Fruit fly (Drosophila melanogaster) whole organism, embryonic: Measurements from ENCODE around the gene CG10725.
A peak's percentile ranks its signal among the peaks of the same experiment; 100 is the strongest.

Source experiments
- CG1024 ChIP-seq: fragments of 200-800 bp; sonication (Bioruptor generic); IDR thresholded peaks from 2 replicates; pipeline ENCODE4 v1.3.6; 2022; ENCODE audit warnings: missing biosample characterization, missing genetic modification characterization
- CG10959 ChIP-seq: fragments of 200-800 bp; sonication (Bioruptor generic); IDR thresholded peaks from 2 replicates; pipeline ENCODE4 v1.3.6; 2022; ENCODE audit warnings: missing biosample characterization, missing genetic modification characterization
- CG12155 ChIP-seq: fragments of 200-800 bp; sonication (Bioruptor generic); optimal IDR thresholded peaks from 3 replicates; lab custom pipeline; 2016; ENCODE audit warnings: missing biosample characterization, missing genetic modification characterization
- CG14441 ChIP-seq: fragments of 200-800 bp; sonication (Bioruptor generic); IDR thresholded peaks from 2 replicates; pipeline ENCODE4 v1.3.6; 2022; ENCODE audit warnings: missing biosample characterization, missing genetic modification characterization
- CG16779 ChIP-seq: fragments of 200-800 bp; sonication (Bioruptor generic); IDR thresholded peaks from 2 replicates; pipeline ENCODE4 v1.3.6; 2022; ENCODE audit warnings: missing biosample characterization, missing genetic modification characterization
- CG17359 ChIP-seq: fragments of 200-800 bp; sonication (Bioruptor generic); optimal IDR thresholded peaks from 3 replicates; lab custom pipeline; 2018; ENCODE audit warnings: missing biosample characterization, mild to moderate bottlenecking, missing genetic modification characterization, moderate library complexity
- CG17612 ChIP-seq: fragments of 200-800 bp; sonication (Bioruptor generic); IDR thresholded peaks from 2 replicates; pipeline ENCODE4 v1.3.6; 2022; ENCODE audit warnings: missing biosample characterization, missing genetic modification characterization
- CG17912 ChIP-seq: fragments of 200-800 bp; sonication (Bioruptor generic); optimal IDR thresholded peaks from 2 replicates; lab custom pipeline; 2018; ENCODE audit warnings: missing biosample characterization, mild to moderate bottlenecking, missing genetic modification characterization
- CG18262 ChIP-seq: fragments of 200-800 bp; optimal IDR thresholded peaks from 3 replicates; lab custom pipeline; 2019; ENCODE audit warnings: missing biosample characterization, mild to moderate bottlenecking, missing genetic modification characterization, moderate library complexity
- CG18764 ChIP-seq: fragments of 200-800 bp; sonication (Bioruptor generic); optimal IDR thresholded peaks from 3 replicates; lab custom pipeline; 2016; ENCODE audit warnings: missing biosample characterization, missing genetic modification characterization
- CG2875 ChIP-seq: fragments of 200-800 bp; sonication (Bioruptor generic); optimal IDR thresholded peaks from 2 replicates; lab custom pipeline; 2017; ENCODE audit warnings: missing biosample characterization, mild to moderate bottlenecking, missing genetic modification characterization, missing genetic modification reagents
- CG31224 ChIP-seq: fragments of 200-800 bp; sonication (Bioruptor generic); IDR thresholded peaks from 2 replicates; pipeline ENCODE4 v1.3.6; 2022; ENCODE audit warnings: missing biosample characterization, missing genetic modification characterization
- CG31441 ChIP-seq: fragments of 200-800 bp; sonication (Bioruptor generic); IDR thresholded peaks from 2 replicates; pipeline ENCODE4 v1.3.6; 2022; ENCODE audit warnings: missing biosample characterization, missing genetic modification characterization
- CG33213 ChIP-seq: fragments of 200-800 bp; sonication (Bioruptor generic); optimal IDR thresholded peaks from 3 replicates; lab custom pipeline; 2016; ENCODE audit warnings: missing biosample characterization, missing genetic modification characterization
- CG34422 ChIP-seq: fragments of 200-800 bp; sonication (Bioruptor generic); IDR thresholded peaks from 3 replicates; pipeline ENCODE4 v1.3.6; 2022; ENCODE audit warnings: missing biosample characterization, missing genetic modification characterization
- CG3847 ChIP-seq: fragments of 200-800 bp; sonication (Bioruptor generic); IDR thresholded peaks from 2 replicates; pipeline ENCODE4 v1.3.6; 2022; ENCODE audit warnings: missing biosample characterization, missing genetic modification characterization
- CG3995 ChIP-seq: fragments of 200-800 bp; sonication (Bioruptor generic); optimal IDR thresholded peaks from 3 replicates; lab custom pipeline; 2016; ENCODE audit warnings: missing biosample characterization, missing genetic modification characterization
- CG6254 ChIP-seq: fragments of 200-800 bp; sonication (Bioruptor generic); optimal IDR thresholded peaks from 3 replicates; lab custom pipeline; 2017; ENCODE audit warnings: mild to moderate bottlenecking, missing biosample characterization, missing genetic modification reagents, missing genetic modification characterization
- CG6683 ChIP-seq: fragments of 200-800 bp; sonication (Bioruptor generic); optimal IDR thresholded peaks from 2 replicates; lab custom pipeline; 2017; ENCODE audit warnings: missing biosample characterization, mild to moderate bottlenecking, missing genetic modification characterization, missing genetic modification reagents
- CG7357 ChIP-seq: fragments of 200-800 bp; sonication (Bioruptor generic); IDR thresholded peaks from 3 replicates; pipeline ENCODE4 v1.3.6; 2022; ENCODE audit warnings: missing biosample characterization, missing genetic modification characterization
- CG7556 ChIP-seq: fragments of 200-800 bp; sonication (Bioruptor generic); optimal IDR thresholded peaks from 2 replicates; lab custom pipeline; 2017; ENCODE audit warnings: missing biosample characterization, mild to moderate bottlenecking, missing genetic modification characterization
- CG9215 ChIP-seq: fragments of 200-800 bp; sonication (Bioruptor generic); IDR thresholded peaks from 2 replicates; pipeline ENCODE4 v1.3.6; 2022; ENCODE audit warnings: missing biosample characterization, missing genetic modification characterization
- CG9932 ChIP-seq: fragments of 200-800 bp; sonication (Bioruptor generic); IDR thresholded peaks from 2 replicates; pipeline ENCODE4 v1.3.6; 2022; ENCODE audit warnings: missing biosample characterization, missing genetic modification characterization
- CTCF ChIP-seq: fragments of 200-800 bp; sonication (Bioruptor generic); optimal IDR thresholded peaks from 2 replicates; lab custom pipeline; 2017; ENCODE audit warnings: missing biosample characterization, mild to moderate bottlenecking, missing genetic modification characterization, moderate library complexity
- ERR ChIP-seq: fragments of 200-800 bp; sonication (Bioruptor generic); optimal IDR thresholded peaks from 2 replicates; lab custom pipeline; 2016; ENCODE audit warnings: missing biosample characterization, missing genetic modification characterization
- Fer2 ChIP-seq: fragments of 200-800 bp; sonication (Bioruptor generic); optimal IDR thresholded peaks from 2 replicates; lab custom pipeline; 2018; ENCODE audit warnings: missing biosample characterization, mild to moderate bottlenecking, missing genetic modification characterization, moderate library complexity
- Hand ChIP-seq: fragments of 200-800 bp; sonication (Bioruptor generic); optimal IDR thresholded peaks from 2 replicates; lab custom pipeline; 2017; ENCODE audit warnings: mild to moderate bottlenecking, missing biosample characterization, missing genetic modification reagents, missing genetic modification characterization
- Hr51 ChIP-seq, 2 experiments: fragments of 200-800 bp; sonication (Bioruptor generic); optimal IDR thresholded peaks; 2 replicates in 1 of 2; 3 replicates in 1 of 2; lab custom pipeline; 2016 to 2018; ENCODE audit warnings: missing biosample characterization in 2 of 2, missing genetic modification characterization in 2 of 2, mild to moderate bottlenecking in 1 of 2, moderate library complexity in 1 of 2
- Max ChIP-seq: fragments of 200-800 bp; sonication (Bioruptor generic); optimal IDR thresholded peaks from 2 replicates; lab custom pipeline; 2016; ENCODE audit warnings: missing biosample characterization, mild to moderate bottlenecking, missing genetic modification characterization
- Mrtf ChIP-seq: fragments of 200-800 bp; sonication (Bioruptor generic); IDR thresholded peaks from 3 replicates; pipeline ENCODE4 v1.3.6; 2022; ENCODE audit warnings: missing biosample characterization, missing genetic modification characterization
- NK7.1 ChIP-seq: fragments of 200-800 bp; sonication (Bioruptor generic); optimal IDR thresholded peaks from 3 replicates; lab custom pipeline; 2016; ENCODE audit warnings: missing biosample characterization, missing genetic modification characterization
- Ssrp ChIP-seq: fragments of 200-800 bp; sonication (Bioruptor generic); optimal IDR thresholded peaks from 2 replicates; lab custom pipeline; 2018; ENCODE audit warnings: missing biosample characterization, mild to moderate bottlenecking, missing genetic modification characterization, moderate library complexity
- bab2 ChIP-seq: fragments of 200-800 bp; sonication (Bioruptor generic); optimal IDR thresholded peaks from 2 replicates; lab custom pipeline; 2016; ENCODE audit warnings: missing biosample characterization, missing genetic modification characterization
- bbx ChIP-seq: fragments of 200-800 bp; sonication (Bioruptor generic); IDR thresholded peaks from 2 replicates; pipeline ENCODE4 v1.3.6; 2022; ENCODE audit warnings: missing biosample characterization, missing genetic modification characterization; ENCODE audit not compliant: partially characterized antibody
- ci ChIP-seq: fragments of 200-800 bp; sonication (Bioruptor generic); IDR thresholded peaks from 3 replicates; pipeline ENCODE4 v1.3.6; 2022; ENCODE audit warnings: missing biosample characterization, missing genetic modification characterization
- crol ChIP-seq: fragments of 200-800 bp; sonication (Bioruptor generic); IDR thresholded peaks from 2 replicates; pipeline ENCODE4 v1.3.6; 2022; ENCODE audit warnings: missing biosample characterization, missing genetic modification characterization
- dan ChIP-seq: fragments of 200-800 bp; sonication (Bioruptor generic); IDR thresholded peaks from 2 replicates; pipeline ENCODE4 v1.3.6; 2022; ENCODE audit warnings: missing biosample characterization, missing genetic modification characterization
- dpn ChIP-seq, 2 experiments: fragments of 200-800 bp; sonication (Bioruptor generic); optimal IDR thresholded peaks; 3 replicates each; lab custom pipeline; 2016; ENCODE audit warnings: missing biosample characterization in 2 of 2, missing genetic modification characterization in 2 of 2
- inv ChIP-seq: fragments of 200-800 bp; sonication (Bioruptor generic); IDR thresholded peaks from 2 replicates; pipeline ENCODE4 v1.3.6; 2022; ENCODE audit warnings: missing biosample characterization, missing genetic modification characterization; ENCODE audit not compliant: partially characterized antibody
- jigr1 ChIP-seq: fragments of 200-800 bp; sonication (Bioruptor generic); IDR thresholded peaks from 3 replicates; pipeline ENCODE4 v1.3.6; 2022; ENCODE audit warnings: missing biosample characterization, missing genetic modification characterization
- kay ChIP-seq: fragments of 200-800 bp; sonication (Bioruptor generic); optimal IDR thresholded peaks from 2 replicates; lab custom pipeline; 2016; ENCODE audit warnings: missing biosample characterization, missing genetic modification characterization
- ken ChIP-seq: fragments of 200-800 bp; sonication (Bioruptor generic); IDR thresholded peaks from 3 replicates; pipeline ENCODE4 v1.3.6; 2022; ENCODE audit warnings: missing biosample characterization, missing genetic modification characterization
- nerfin-2 ChIP-seq: fragments of 200-800 bp; sonication (Bioruptor generic); IDR thresholded peaks from 2 replicates; pipeline ENCODE4 v1.3.6; 2022; ENCODE audit warnings: missing biosample characterization, missing genetic modification characterization; ENCODE audit not compliant: partially characterized antibody
- oc ChIP-seq: fragments of 200-800 bp; sonication (Bioruptor generic); optimal IDR thresholded peaks from 2 replicates; lab custom pipeline; 2018; ENCODE audit warnings: missing biosample characterization, mild to moderate bottlenecking, missing genetic modification characterization, moderate library complexity
- phol ChIP-seq: fragments of 200-800 bp; sonication (Bioruptor generic); optimal IDR thresholded peaks from 3 replicates; lab custom pipeline; 2018; ENCODE audit warnings: missing biosample characterization, mild to moderate bottlenecking, missing genetic modification characterization, moderate library complexity
- seq ChIP-seq: fragments of 200-800 bp; sonication (Bioruptor generic); IDR thresholded peaks from 2 replicates; pipeline ENCODE4 v1.3.6; 2022; ENCODE audit warnings: missing biosample characterization, missing genetic modification characterization
- sna ChIP-seq: fragments of 200-800 bp; sonication (Bioruptor generic); IDR thresholded peaks from 2 replicates; pipeline ENCODE4 v1.3.6; 2022; ENCODE audit warnings: missing biosample characterization, missing genetic modification characterization; ENCODE audit not compliant: partially characterized antibody
- sob ChIP-seq: fragments of 200-800 bp; sonication (Bioruptor generic); IDR thresholded peaks from 2 replicates; pipeline ENCODE4 v1.3.6; 2022; ENCODE audit warnings: missing biosample characterization, missing genetic modification characterization
- trh ChIP-seq: fragments of 200-800 bp; sonication (Bioruptor generic); optimal IDR thresholded peaks from 2 replicates; lab custom pipeline; 2016; ENCODE audit warnings: missing biosample characterization, missing genetic modification characterization
- vfl ChIP-seq: fragments of 200-800 bp; sonication (Bioruptor generic); optimal IDR thresholded peaks from 2 replicates; lab custom pipeline; 2016; ENCODE audit warnings: missing biosample characterization, missing genetic modification characterization
- wor ChIP-seq: fragments of 200-800 bp; sonication (Bioruptor generic); IDR thresholded peaks from 2 replicates; pipeline ENCODE4 v1.3.6; 2022; ENCODE audit warnings: missing biosample characterization, missing genetic modification characterization

Gene CG10725

dm6 chr3L:13488129-13488876 is 50.5 kb downstream of the CG10725 start (continued):
- TF ChIP-seq CG7357 (GFP tag; lab: Robert Waterston, UW) (0 out of 3 replicates have a peak, but pooled peaks have one; percentile 25), ERR (no peak), CG34422 (GFP tag; lab: Robert Waterston, UW) (no peak), sna (no peak), sob (GFP tag; lab: Robert Waterston, UW) (0 out of 2 replicates have a peak, but pooled peaks have one; percentile 36), CG17612 (GFP tag; lab: Robert Waterston, UW) (no peak), bab2 (GFP tag; lab: Kevin White, UChicago) (no peak), oc (no peak), CG17912 (no peak), CG6683 (GFP tag; lab: Kevin White, UChicago) (no peak), Mrtf (GFP tag; lab: Robert Waterston, UW) (no peak), dpn (GFP tag; optimal IDR thresholded peaks at IDR 0.05; lab: Kevin White, UChicago) (no peak), CG3995 (GFP tag; lab: Kevin White, UChicago) (no peak), CG12155 (no peak), inv (GFP tag; lab: Robert Waterston, UW) (no peak), phol (tag; lab: Kevin White, UChicago) (peak; percentile 25), CG9932 (GFP tag; lab: Robert Waterston, UW) (no peak), Fer2 (tag; lab: Kevin White, UChicago) (no peak), NK7.1 (GFP tag; lab: Kevin White, UChicago) (no peak), seq (GFP tag; lab: Robert Waterston, UW) (no peak), CG33213 (GFP tag; lab: Kevin White, UChicago) (no peak), wor (no peak), CG10959 (GFP tag; lab: Robert Waterston, UW) (no peak), CG17359 (peak; percentile 12), CG9215 (GFP tag; lab: Robert Waterston, UW) (0 out of 2 replicates have a peak, but pooled peaks have one; percentile 10), CG31441 (GFP tag; lab: Robert Waterston, UW) (no peak), Ssrp (tag; lab: Kevin White, UChicago) (no peak), CG3847 (no peak), CG2875 (GFP tag; lab: Kevin White, UChicago) (no peak), Hand (GFP tag; lab: Kevin White, UChicago) (no peak), jigr1 (no peak), ci (peak; percentile 47; the same call in 1 of the 3 replicates), vfl (no peak), CG31224 (GFP tag; lab: Robert Waterston, UW) (no peak), dan (no peak), CTCF (GFP tag; lab: Kevin White, UChicago) (no peak), CG14441 (GFP tag; lab: Robert Waterston, UW) (peak; percentile 29; the same call in 1 of the 2 replicates), Max (GFP tag; lab: Kevin White, UChicago) (no peak), CG7556 (GFP tag; lab: Kevin White, UChicago) (no peak), CG16779 (peak; percentile 33; the same call in 1 of the 2 replicates), crol (GFP tag; lab: Robert Waterston, UW) (no peak), ken (GFP tag; lab: Robert Waterston, UW) (0 out of 3 replicates have a peak, but pooled peaks have one; percentile 39), CG1024 (no peak), trh (GFP tag; lab: Kevin White, UChicago) (no peak), CG18262 (tag; lab: Kevin White, UChicago) (peak; percentile 13), bbx (no peak), nerfin-2 (GFP tag; lab: Robert Waterston, UW) (no peak), CG6254 (GFP tag; lab: Kevin White, UChicago) (no peak), Hr51 (GFP tag; optimal IDR thresholded peaks at IDR 0.05; lab: Kevin White, UChicago) (no peak), CG18764 (no peak), kay (GFP tag; lab: Kevin White, UChicago) (peak; percentile 14)
